Worm (Caenorhabditis elegans): ENCODE measurements around the gene kel-10.

ce11 chrIII:10101352-10101751, at the start of gene kel-10:
- TF ChIP-seq nhr-237 (tag; optimal IDR thresholded peaks at IDR 0.05) = no peak
- no peak for TF ChIP-seq pha-4 (tag; optimal IDR thresholded peaks at IDR 0.05)
- TF ChIP-seq nhr-12 (tag; optimal IDR thresholded peaks at IDR 0.05) = no peak
- TF ChIP-seq unc-39 (tag; optimal IDR thresholded peaks at IDR 0.05) = no peak
- TF ChIP-seq nhr-76 (tag; optimal IDR thresholded peaks at IDR 0.05) = no peak

Data from whole organism, mixed stage, embryonic.